Fruit fly (Drosophila melanogaster) whole organism, embryonic: Measurements from ENCODE around the gene BCAS2.

Experiments used
- CG12769 ChIP-seq: fragments of 200-800 bp; sonication (Bioruptor generic); optimal IDR thresholded peaks from 2 replicates; lab custom pipeline; 2019; ENCODE audit warnings: missing biosample characterization, mild to moderate bottlenecking, missing genetic modification characterization, moderate library complexity
- CG16815 ChIP-seq: fragments of 200-800 bp; sonication (Bioruptor generic); optimal IDR thresholded peaks from 3 replicates; lab custom pipeline; 2017; ENCODE audit warnings: missing biosample characterization, mild to moderate bottlenecking, missing genetic modification characterization
- CG17612 ChIP-seq: fragments of 200-800 bp; sonication (Bioruptor generic); IDR thresholded peaks from 2 replicates; pipeline ENCODE4 v1.3.6; 2022; ENCODE audit warnings: missing biosample characterization, missing genetic modification characterization
- prd ChIP-seq, 3 experiments: fragments of >200 bp in 2 of 3; fragments of 200-800 bp in 1 of 3; sonication (Bioruptor generic) in 1 of 3; optimal IDR thresholded peaks in 2 of 3; IDR thresholded peaks in 1 of 3; 2 replicates in 2 of 3; 3 replicates in 1 of 3; pipeline versions ENCODE4 v1.3.6 to Lab custom; 2017 to 2022; ENCODE audit warnings: missing biosample characterization in 1 of 3, missing genetic modification characterization in 1 of 3
- z ChIP-seq: fragments of 200-800 bp; sonication (Bioruptor generic); IDR thresholded peaks from 3 replicates; pipeline ENCODE4 v1.3.6; 2022; ENCODE audit warnings: missing biosample characterization, missing genetic modification characterization

DNA sequence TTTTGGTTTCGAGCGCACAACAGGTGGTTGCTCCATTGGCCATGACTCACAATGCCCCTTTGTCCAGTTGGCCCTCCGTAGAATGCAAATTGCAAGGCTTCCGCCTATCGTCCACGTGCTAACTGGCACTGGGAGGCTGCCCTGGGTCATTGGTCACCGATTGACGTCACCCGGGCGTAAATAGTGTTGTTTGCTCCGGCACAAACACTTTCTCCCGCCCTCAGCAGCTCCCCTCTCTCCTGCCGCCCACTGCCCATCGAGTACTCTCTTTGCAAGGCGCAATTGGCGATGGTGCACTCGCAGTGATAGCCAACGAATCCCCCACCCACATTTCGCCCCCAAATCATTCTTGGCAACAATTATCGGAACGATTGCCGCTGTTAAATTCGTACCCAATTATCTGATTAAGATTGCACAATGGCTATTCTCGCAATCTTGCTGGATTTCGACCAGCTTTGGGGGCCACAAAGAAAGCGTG is 4.6 kb upstream of the BCAS2 start:
- no peak for TF ChIP-seq prd (optimal IDR thresholded peaks at IDR 0.05; lab: Kevin White, UChicago)
- TF ChIP-seq prd (GFP tag; IDR thresholded peaks at IDR 0.05; lab: Robert Waterston, UW), result no peak
- TF ChIP-seq CG16815 (GFP tag; lab: Kevin White, UChicago), result no peak
- no peak for TF ChIP-seq z (GFP tag; lab: Robert Waterston, UW)
- TF ChIP-seq CG12769, result no peak
- no peak for TF ChIP-seq CG17612 (GFP tag; lab: Robert Waterston, UW)
